Fruit fly (Drosophila melanogaster): Measurements from ENCODE around the gene Zaf1.

DNA sequence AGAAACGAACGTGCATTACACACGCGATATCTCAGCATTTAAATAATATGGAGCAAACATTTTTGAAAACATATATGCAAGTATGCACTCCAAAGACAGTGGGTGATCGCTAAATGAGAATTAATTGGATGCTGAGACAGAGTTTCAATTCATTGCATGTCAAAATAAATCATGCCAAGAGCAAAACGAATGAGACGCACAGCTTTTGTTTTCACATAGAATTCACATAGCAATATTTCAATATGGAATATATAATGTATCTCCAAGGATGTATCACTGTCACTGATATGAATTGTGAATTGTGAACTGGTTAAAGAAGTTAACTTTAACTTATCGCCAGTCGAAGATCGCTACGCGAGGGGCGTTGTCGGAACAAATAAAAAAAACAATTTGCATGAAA lies 10.9 kb downstream of the Zaf1 start:
- TF ChIP-seq Hr78 (GFP tag; optimal IDR thresholded peaks at IDR 0.05) (no peak), usp (GFP tag; optimal IDR thresholded peaks at IDR 0.05) (no peak), Hr83 (GFP tag; optimal IDR thresholded peaks at IDR 0.05; ENCODE audit: poor library complexity, severe bottlenecking) (no peak), CrebA (GFP tag; optimal IDR thresholded peaks at IDR 0.05; ENCODE audit: borderline replicate concordance) (no peak), lola (GFP tag; optimal IDR thresholded peaks at IDR 0.05) (no peak), Vsx2 (GFP tag; optimal IDR thresholded peaks at IDR 0.05; ENCODE audit: partially characterized antibody) (no peak), Dfd (GFP tag; optimal IDR thresholded peaks at IDR 0.05) (no peak), Mio (GFP tag; optimal IDR thresholded peaks at IDR 0.05) (no peak), dl (GFP tag; optimal IDR thresholded peaks at IDR 0.05; ENCODE audit: insufficient read depth in 1 of 2, partially characterized antibody in 2 of 2) (no peak), psq (GFP tag; optimal IDR thresholded peaks at IDR 0.05) (peak; percentile 23), Abd-B (GFP tag; optimal IDR thresholded peaks at IDR 0.05) (no peak)

Data from whole organism, wandering third instar larva.